Worm (Caenorhabditis elegans) whole organism, late embryonic: ENCODE measurements around the gene egl-27.

Experiments
- K02D7.2 ChIP-seq: sonication (generic microtip); optimal IDR thresholded peaks from 2 replicates; lab custom pipeline; 2017; ENCODE audit warnings: mild to moderate bottlenecking, missing genetic modification characterization, missing compliant biosample characterization
- T23F11.4 ChIP-seq: fragments of 200-800 bp; sonication (Bioruptor generic); optimal IDR thresholded peaks from 2 replicates; lab custom pipeline; 2018; ENCODE audit warnings: mild to moderate bottlenecking, missing genetic modification characterization, missing compliant biosample characterization
- ceh-14 ChIP-seq: sonication (generic microtip); optimal IDR thresholded peaks from 2 replicates; lab custom pipeline; 2016; ENCODE audit warnings: missing genotype, missing genetic modification characterization, missing compliant biosample characterization
- ceh-18 ChIP-seq: sonication (generic microtip); optimal IDR thresholded peaks from 2 replicates; lab custom pipeline; 2016; ENCODE audit warnings: missing genetic modification characterization, missing compliant biosample characterization
- ceh-2 ChIP-seq: sonication (generic microtip); optimal IDR thresholded peaks from 2 replicates; lab custom pipeline; 2016; ENCODE audit warnings: missing genotype, missing genetic modification characterization, missing compliant biosample characterization
- ceh-22 ChIP-seq: sonication (generic microtip); optimal IDR thresholded peaks from 2 replicates; lab custom pipeline; 2017; ENCODE audit warnings: missing biosample characterization, missing genetic modification characterization
- ceh-24 ChIP-seq: sonication (generic microtip); optimal IDR thresholded peaks from 2 replicates; lab custom pipeline; 2016; ENCODE audit warnings: mild to moderate bottlenecking, missing genetic modification characterization, missing compliant biosample characterization
- ceh-30 ChIP-seq: fragments of 150-350 bp; optimal IDR thresholded peaks from 2 replicates; lab custom pipeline; 2014; ENCODE audit warnings: missing biosample characterization, missing genetic modification characterization
- ceh-31 ChIP-seq: sonication (generic microtip); optimal IDR thresholded peaks from 2 replicates; lab custom pipeline; 2016; ENCODE audit warnings: missing genetic modification characterization, missing compliant biosample characterization
- ceh-34 ChIP-seq: sonication (generic microtip); optimal IDR thresholded peaks from 2 replicates; lab custom pipeline; 2016; ENCODE audit warnings: mild to moderate bottlenecking, missing genetic modification characterization, missing compliant biosample characterization
- ceh-6 ChIP-seq: fragments of 200-800 bp; sonication (Bioruptor generic); optimal IDR thresholded peaks from 2 replicates; lab custom pipeline; 2018; ENCODE audit warnings: mild to moderate bottlenecking, missing genetic modification characterization, missing compliant biosample characterization
- che-1 ChIP-seq: sonication (generic microtip); optimal IDR thresholded peaks from 2 replicates; lab custom pipeline; 2016; ENCODE audit warnings: mild to moderate bottlenecking, missing genetic modification characterization, missing compliant biosample characterization
- dmd-4 ChIP-seq: sonication (generic microtip); optimal IDR thresholded peaks from 2 replicates; lab custom pipeline; 2016; ENCODE audit warnings: borderline replicate concordance, missing genetic modification characterization, missing compliant biosample characterization
- elt-2 ChIP-seq: sonication (generic microtip); optimal IDR thresholded peaks from 2 replicates; lab custom pipeline; 2016; ENCODE audit warnings: missing genetic modification reagents, missing genetic modification characterization, missing compliant biosample characterization
- ets-4 ChIP-seq: sonication (generic microtip); optimal IDR thresholded peaks from 2 replicates; lab custom pipeline; 2016; ENCODE audit warnings: missing genetic modification characterization, missing compliant biosample characterization
- fax-1 ChIP-seq: sonication (generic microtip); optimal IDR thresholded peaks from 2 replicates; lab custom pipeline; 2016; ENCODE audit warnings: missing genotype, missing genetic modification characterization, missing compliant biosample characterization
- gmeb-2 ChIP-seq: sonication (generic microtip); optimal IDR thresholded peaks from 2 replicates; lab custom pipeline; 2016; ENCODE audit warnings: missing genetic modification characterization, inconsistent platforms, missing compliant biosample characterization
- hlh-30 ChIP-seq: sonication (generic microtip); optimal IDR thresholded peaks from 2 replicates; lab custom pipeline; 2017; ENCODE audit warnings: antibody characterized with exemption, missing genetic modification characterization, missing compliant biosample characterization; ENCODE audit not compliant: insufficient read depth
- hlh-6 ChIP-seq: sonication (generic microtip); optimal IDR thresholded peaks from 2 replicates; lab custom pipeline; 2016; ENCODE audit warnings: missing genotype, missing genetic modification characterization, missing compliant biosample characterization
- mec-3 ChIP-seq: sonication (generic microtip); optimal IDR thresholded peaks from 2 replicates; lab custom pipeline; 2016; ENCODE audit warnings: borderline replicate concordance, missing genetic modification characterization, missing compliant biosample characterization
- nhr-11 ChIP-seq: fragments of 150-350 bp; optimal IDR thresholded peaks from 2 replicates; lab custom pipeline; 2014; ENCODE audit warnings: missing biosample characterization, missing genetic modification characterization
- npax-4 ChIP-seq: sonication (generic microtip); optimal IDR thresholded peaks from 2 replicates; lab custom pipeline; 2016; ENCODE audit warnings: missing genetic modification characterization, missing compliant biosample characterization
- pag-3 ChIP-seq: sonication (generic microtip); optimal IDR thresholded peaks from 2 replicates; lab custom pipeline; 2016; ENCODE audit warnings: missing compliant biosample characterization, missing genetic modification characterization, borderline replicate concordance
- pha-4 ChIP-seq: fragments of 150-350 bp; optimal IDR thresholded peaks from 2 replicates; lab custom pipeline; 2018; ENCODE audit warnings: missing biosample characterization, missing genetic modification reagents, missing genetic modification characterization
- pqm-1 ChIP-seq: sonication (generic microtip); optimal IDR thresholded peaks from 2 replicates; lab custom pipeline; 2016; ENCODE audit warnings: missing genetic modification characterization, missing compliant biosample characterization
- ref-2 ChIP-seq: sonication (generic microtip); optimal IDR thresholded peaks from 2 replicates; lab custom pipeline; 2016; ENCODE audit warnings: missing genetic modification characterization, missing compliant biosample characterization
- sdc-2 ChIP-seq: sonication (generic microtip); optimal IDR thresholded peaks from 2 replicates; lab custom pipeline; 2016; ENCODE audit warnings: missing genotype, missing genetic modification characterization, missing compliant biosample characterization
- unc-42 ChIP-seq: sonication (generic microtip); optimal IDR thresholded peaks from 2 replicates; lab custom pipeline; 2016; ENCODE audit warnings: missing genotype, missing genetic modification characterization, missing compliant biosample characterization
- unc-86 ChIP-seq: sonication (generic microtip); optimal IDR thresholded peaks from 2 replicates; lab custom pipeline; 2016; ENCODE audit warnings: missing genetic modification characterization, missing compliant biosample characterization

The egl-27 gene

DNA sequence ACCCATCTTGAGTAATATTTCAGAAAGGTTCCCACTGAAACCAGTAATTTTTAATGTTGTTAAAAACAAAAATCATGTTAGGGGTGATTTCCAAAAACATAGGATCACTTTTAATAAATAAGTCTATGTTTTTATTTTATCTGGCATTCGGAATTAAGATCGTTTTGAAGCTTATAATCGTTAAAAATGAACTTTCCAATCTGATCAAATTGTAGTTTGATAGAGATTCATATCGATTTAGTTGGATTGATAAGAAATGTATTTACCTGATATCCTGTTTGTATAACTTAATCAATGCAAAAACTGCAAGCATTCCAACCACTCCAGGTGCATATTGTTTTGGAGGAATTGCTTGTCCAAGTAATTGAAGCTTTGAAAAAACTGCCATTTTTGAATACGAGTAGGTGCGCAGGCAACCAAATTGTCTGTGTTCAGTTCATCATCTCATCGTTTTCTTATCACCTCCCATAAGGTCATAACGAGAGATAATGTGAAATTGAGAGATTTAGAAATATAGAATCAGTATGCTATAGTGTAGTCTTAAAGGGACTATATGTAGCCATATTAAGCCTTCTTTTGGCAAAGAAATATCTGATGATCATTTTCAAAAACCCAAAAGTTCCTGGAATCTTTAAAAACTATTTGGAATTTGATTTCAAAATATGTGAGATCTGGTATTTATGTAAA, 52.7 kb downstream of the egl-27 start, which contains the start of gene pmp-2:
TSS of gene pmp-2 (minus strand) at position 487 of the 687 bp plus-strand sequence.
- no peak for TF ChIP-seq T23F11.4 (GFP tag; lab: Kevin White, UChicago)
- TF ChIP-seq elt-2 (tag; lab: Kevin White, UChicago): peak; percentile 42
- TF ChIP-seq ceh-6 (GFP tag; lab: Kevin White, UChicago): no peak

DNA sequence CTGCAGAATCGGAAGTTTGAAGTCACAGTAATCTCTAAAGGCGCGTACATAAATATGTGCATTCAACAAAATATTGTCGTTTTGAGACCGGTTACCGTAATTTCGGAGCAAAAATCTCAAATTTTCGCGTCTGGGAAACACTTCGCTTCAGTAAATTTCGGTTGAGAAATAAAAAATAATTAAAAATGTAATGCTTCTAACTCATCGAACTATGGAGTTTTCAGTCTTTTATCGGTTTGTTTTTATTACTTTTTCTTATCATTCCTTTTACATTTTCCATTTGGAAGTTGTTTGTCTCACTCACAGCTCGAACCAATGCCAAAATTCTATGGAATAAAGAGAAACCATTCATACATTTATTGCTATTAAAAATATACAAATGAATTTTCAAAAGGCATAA, 53.4 kb downstream of the egl-27 start:
- no peak for TF ChIP-seq mec-3 (tag; lab: Kevin White, UChicago)
- TF ChIP-seq T23F11.4 (GFP tag; lab: Kevin White, UChicago): no peak
- TF ChIP-seq ceh-24 (tag; lab: Kevin White, UChicago): no peak
- TF ChIP-seq npax-4 (tag; lab: Kevin White, UChicago): no peak
- no peak for TF ChIP-seq K02D7.2 (tag; lab: Kevin White, UChicago)
- TF ChIP-seq ceh-14: no peak
- TF ChIP-seq, all 69 proteins: peak for 0

DNA sequence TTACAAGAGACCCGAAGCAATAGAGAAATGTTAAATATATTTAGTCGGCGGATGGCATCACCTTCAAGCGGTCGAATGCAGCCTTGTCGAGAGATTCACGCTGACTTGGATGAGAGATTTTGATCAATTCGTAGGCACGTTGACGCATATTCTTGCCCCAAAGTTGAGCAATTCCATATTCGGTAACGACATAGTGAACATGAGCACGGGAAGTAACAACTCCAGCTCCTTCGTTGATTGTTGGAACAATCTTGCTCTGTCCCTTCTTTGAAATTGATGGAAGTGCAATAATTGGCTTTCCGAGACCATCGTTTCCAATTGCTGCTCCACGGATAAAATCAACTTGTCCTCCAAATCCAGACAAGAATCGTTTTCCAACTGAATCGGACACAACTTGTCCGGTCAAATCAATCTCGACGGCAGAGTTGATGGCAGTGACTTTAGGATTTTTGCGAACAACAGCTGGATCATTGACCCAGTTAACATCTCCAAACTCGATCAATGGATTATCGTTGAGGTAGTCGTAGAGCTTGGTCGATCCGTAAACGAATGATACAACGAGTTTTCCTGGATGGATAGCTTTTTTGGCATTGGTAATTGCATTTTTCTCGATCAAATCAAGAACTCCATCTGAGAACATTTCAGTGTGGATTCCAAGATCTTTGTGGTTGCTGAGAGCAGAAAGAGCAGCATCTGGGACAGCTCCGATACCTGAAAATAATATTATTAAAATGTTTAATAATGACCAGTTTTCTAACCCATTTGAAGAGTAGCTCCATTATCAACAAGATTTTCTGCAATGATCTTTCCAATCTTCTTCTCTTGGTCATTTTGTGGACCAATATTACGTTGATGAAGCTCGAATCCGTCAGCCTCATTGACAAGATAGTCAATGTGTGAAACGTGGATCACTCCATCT, 54.1 kb downstream of the egl-27 start:
- no peak for TF ChIP-seq hlh-30
- TF ChIP-seq ceh-18 (tag; lab: Kevin White, UChicago): no peak
- TF ChIP-seq pag-3 (tag; lab: Kevin White, UChicago): no peak
- TF ChIP-seq ceh-30 (tag; lab: Kevin White, UChicago): no peak
- no peak for TF ChIP-seq fax-1
- TF ChIP-seq, all 69 proteins: peak for 0

DNA sequence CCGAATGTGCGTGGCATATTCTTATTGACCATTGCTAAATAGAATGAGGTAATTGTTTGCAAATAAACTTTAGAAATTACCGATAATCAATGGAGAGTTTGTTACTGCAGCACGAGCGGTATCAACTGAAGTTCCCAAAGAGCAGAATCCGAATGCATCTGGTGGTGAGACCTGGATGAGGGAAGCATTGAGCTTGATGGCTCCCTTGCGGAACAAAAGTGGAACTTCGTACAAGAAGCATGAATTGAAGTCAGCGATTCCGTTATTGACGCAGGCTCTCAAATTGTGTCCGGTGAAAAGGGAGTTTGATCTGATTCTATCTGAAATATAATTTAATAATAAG, 54.7 kb downstream of the egl-27 start:
- TF ChIP-seq gmeb-2 (tag; lab: Kevin White, UChicago): no peak
- no peak for TF ChIP-seq dmd-4 (tag; lab: Kevin White, UChicago)
- no peak for TF ChIP-seq sdc-2 (tag; lab: Kevin White, UChicago)
- TF ChIP-seq ceh-34 (tag; lab: Kevin White, UChicago): no peak
- TF ChIP-seq ceh-22 (tag; lab: Kevin White, UChicago): no peak

DNA sequence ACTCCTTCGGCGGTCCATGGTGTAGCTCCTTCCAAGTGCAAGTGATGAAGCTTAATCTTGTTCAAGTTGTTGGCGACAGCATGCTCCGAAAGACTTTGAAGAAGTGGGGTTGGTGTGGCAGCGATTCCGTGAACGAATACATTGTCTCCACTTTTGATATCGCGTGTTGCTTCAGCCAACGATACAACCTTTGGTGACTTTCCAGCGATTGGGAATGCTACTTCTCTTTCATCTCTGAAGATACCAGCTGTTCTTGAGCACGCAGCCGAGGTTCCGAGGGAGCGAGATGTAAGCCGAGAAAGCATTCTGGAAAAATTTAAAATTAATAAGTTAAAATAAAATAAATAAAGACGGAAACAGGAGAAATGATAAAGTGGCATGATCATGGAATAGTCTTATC, 55.3 kb downstream of the egl-27 start, which contains the start of gene acer-1:
TSS of gene acer-1 (minus strand) at position 306 of the 400 bp plus-strand sequence.
- no peak for TF ChIP-seq unc-86 (tag; lab: Kevin White, UChicago)
- no peak for TF ChIP-seq hlh-6 (tag; lab: Kevin White, UChicago)
- no peak for TF ChIP-seq ets-4 (tag; lab: Kevin White, UChicago)

DNA sequence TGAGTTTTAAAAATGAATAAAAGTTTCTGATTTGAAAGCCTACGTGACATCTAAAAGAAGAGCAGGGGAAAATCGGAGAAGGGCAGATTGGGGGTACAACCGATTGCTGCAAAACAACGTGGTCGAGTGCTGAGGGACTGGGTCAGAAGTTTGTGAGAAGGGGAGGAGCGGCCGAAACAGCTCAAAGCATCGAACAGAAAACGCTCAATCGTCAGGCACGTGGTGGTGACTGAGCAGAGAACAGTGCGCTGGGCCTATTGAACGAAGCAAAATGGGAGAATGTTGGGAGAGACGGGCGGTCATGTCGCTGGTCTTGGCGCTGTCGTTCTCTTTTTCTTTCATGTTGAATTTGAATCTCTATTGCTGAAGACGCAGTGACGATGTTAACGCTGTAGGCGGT, 56.4 kb downstream of the egl-27 start:
- TF ChIP-seq elt-2 (tag; lab: Kevin White, UChicago) (no peak), ceh-2 (tag; lab: Kevin White, UChicago) (no peak), ref-2 (tag; lab: Kevin White, UChicago) (no peak), nhr-11 (tag; lab: Kevin White, UChicago) (no peak), ceh-18 (tag; lab: Kevin White, UChicago) (peak; percentile 47), che-1 (tag; lab: Kevin White, UChicago) (no peak), unc-42 (tag; lab: Kevin White, UChicago) (peak; percentile 12), pqm-1 (tag; lab: Kevin White, UChicago) (peak; percentile 19), ceh-14 (no peak), ceh-30 (tag; lab: Kevin White, UChicago) (no peak), fax-1 (no peak), pha-4 (tag; lab: Kevin White, UChicago) (no peak), ceh-31 (no peak)
